Worm (Caenorhabditis elegans): ENCODE measurements around the gene K06H6.1.

K06H6.1 gene

DNA sequence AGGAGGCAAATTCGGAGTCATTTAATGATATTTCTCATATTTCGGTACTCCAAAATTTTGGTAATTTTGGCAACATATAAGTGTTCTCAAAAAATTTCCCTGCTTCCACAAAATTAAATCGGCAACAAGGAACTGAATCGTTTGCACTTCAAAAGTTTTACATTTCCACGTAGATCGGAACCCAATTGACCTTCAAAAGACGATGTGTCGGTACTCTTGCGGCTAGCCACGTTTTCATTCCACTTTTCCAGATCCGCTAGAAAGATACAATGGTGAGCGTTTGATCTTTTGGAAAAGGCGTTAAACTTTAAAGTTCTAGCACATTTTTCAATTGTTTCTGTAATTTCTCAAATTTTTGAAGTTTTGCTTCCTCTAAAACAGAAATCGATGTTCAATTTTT, 9.0 kb downstream of the K06H6.1 start:
- TF ChIP-seq F10E7.11 (tag; optimal IDR thresholded peaks at IDR 0.05) (no peak), Y53G8AR.9 (GFP tag; conservative IDR thresholded peaks at IDR 0.05) (no peak), tbx-9 (tag; optimal IDR thresholded peaks at IDR 0.05; ENCODE audit: borderline replicate concordance) (no peak), cebp-2 (GFP tag; IDR thresholded peaks at IDR 0.05) (no peak), lin-40 (tag; optimal IDR thresholded peaks at IDR 0.05) (no peak), zim-3 (tag; optimal IDR thresholded peaks at IDR 0.05) (no peak), F49E8.2 (tag; optimal IDR thresholded peaks at IDR 0.05; ENCODE audit: insufficient read depth) (no peak), egl-18 (GFP tag; IDR thresholded peaks at IDR 0.05) (no peak), K12H6.12 (tag; optimal IDR thresholded peaks at IDR 0.05) (no peak), madf-6 (GFP tag; IDR thresholded peaks at IDR 0.05) (no peak), zfh-2 (GFP tag; conservative IDR thresholded peaks at IDR 0.05) (no peak), mcd-1 (GFP tag; IDR thresholded peaks at IDR 0.05) (no peak), snpc-3.4 (tag; optimal IDR thresholded peaks at IDR 0.05) (no peak), B0019.2 (GFP tag; conservative IDR thresholded peaks at IDR 0.05) (no peak), C17E4.6 (GFP tag; IDR thresholded peaks at IDR 0.05) (no peak), lsl-1 (GFP tag; optimal IDR thresholded peaks at IDR 0.05) (no peak), nhr-179 (tag; optimal IDR thresholded peaks at IDR 0.05) (no peak), D2030.7 (GFP tag; IDR thresholded peaks at IDR 0.05) (no peak)

DNA sequence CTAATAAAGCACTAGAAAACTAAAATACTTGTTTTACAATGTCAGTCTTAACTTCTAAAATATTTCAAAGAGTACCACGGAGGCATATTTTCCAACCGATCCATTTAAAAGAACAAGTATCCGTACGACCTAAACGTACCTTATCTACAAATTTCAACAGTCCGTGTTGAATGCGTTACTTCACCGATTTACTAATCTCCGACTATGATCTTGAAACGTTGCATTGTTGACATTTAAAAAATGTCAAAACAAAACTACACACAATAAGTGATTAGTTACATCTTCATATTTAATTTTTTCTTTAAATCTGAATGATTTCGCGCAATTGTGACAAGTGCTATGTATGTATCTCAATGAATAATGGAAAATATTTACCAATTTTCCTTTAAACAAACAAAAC, 9.9 kb downstream of the K06H6.1 start:
- no peak for TF ChIP-seq madf-6 (GFP tag; IDR thresholded peaks at IDR 0.05)

DNA sequence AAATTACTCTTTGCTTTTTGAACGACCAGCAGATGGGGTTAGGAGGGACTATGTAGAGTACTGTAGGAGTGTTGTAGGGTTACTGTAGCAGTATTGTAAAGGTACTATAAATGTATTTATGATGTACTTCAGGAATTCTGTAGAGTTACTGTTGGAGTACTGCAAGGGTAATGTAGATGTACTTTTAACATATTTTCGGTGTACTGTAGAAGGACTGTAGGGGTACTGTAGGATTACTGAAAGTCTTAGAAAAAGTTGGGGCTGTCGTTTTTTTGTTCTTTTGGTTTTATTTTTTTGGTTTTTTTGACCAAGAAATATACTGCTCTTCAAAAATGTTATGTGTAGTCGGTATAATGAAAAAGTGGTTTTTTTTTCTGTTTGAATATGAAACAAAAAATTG, 10.7 kb downstream of the K06H6.1 start:
- no peak for TF ChIP-seq lsy-27 (tag; optimal IDR thresholded peaks at IDR 0.05; ENCODE audit: borderline replicate concordance, insufficient read depth)
- TF ChIP-seq nfya-2 (GFP tag; IDR thresholded peaks at IDR 0.05), result no peak
- no peak for TF ChIP-seq unc-130 (GFP tag; optimal IDR thresholded peaks at IDR 0.05)
- TF ChIP-seq pha-4 (tag; optimal IDR thresholded peaks at IDR 0.05), result no peak
- TF ChIP-seq nhr-80 (tag; optimal IDR thresholded peaks at IDR 0.05), result no peak
- TF ChIP-seq lin-40 (tag; optimal IDR thresholded peaks at IDR 0.05), result no peak
- TF ChIP-seq C17E4.6 (GFP tag; IDR thresholded peaks at IDR 0.05), result no peak
- no peak for TF ChIP-seq hlh-12 (tag; optimal IDR thresholded peaks at IDR 0.05)
- no peak for TF ChIP-seq hlh-26 (GFP tag; conservative IDR thresholded peaks at IDR 0.05)
- no peak for TF ChIP-seq snpc-4 (GFP tag; optimal IDR thresholded peaks at IDR 0.05)
- TF ChIP-seq snpc-4 (tag; optimal IDR thresholded peaks at IDR 0.05), result no peak
- no peak for TF ChIP-seq ceh-91 (GFP tag; IDR thresholded peaks at IDR 0.05)
- no peak for TF ChIP-seq ama-1 (optimal IDR thresholded peaks at IDR 0.05)
- no peak for TF ChIP-seq ama-1 (GFP tag; optimal IDR thresholded peaks at IDR 0.05)
- TF ChIP-seq F49E8.2 (tag; optimal IDR thresholded peaks at IDR 0.05; ENCODE audit: insufficient read depth), result no peak
- no peak for TF ChIP-seq xnd-1 (tag; optimal IDR thresholded peaks at IDR 0.05)
- TF ChIP-seq tbp1 (GFP tag; optimal IDR thresholded peaks at IDR 0.05), result no peak
- TF ChIP-seq tlf-1 (GFP tag; optimal IDR thresholded peaks at IDR 0.05), result no peak

DNA sequence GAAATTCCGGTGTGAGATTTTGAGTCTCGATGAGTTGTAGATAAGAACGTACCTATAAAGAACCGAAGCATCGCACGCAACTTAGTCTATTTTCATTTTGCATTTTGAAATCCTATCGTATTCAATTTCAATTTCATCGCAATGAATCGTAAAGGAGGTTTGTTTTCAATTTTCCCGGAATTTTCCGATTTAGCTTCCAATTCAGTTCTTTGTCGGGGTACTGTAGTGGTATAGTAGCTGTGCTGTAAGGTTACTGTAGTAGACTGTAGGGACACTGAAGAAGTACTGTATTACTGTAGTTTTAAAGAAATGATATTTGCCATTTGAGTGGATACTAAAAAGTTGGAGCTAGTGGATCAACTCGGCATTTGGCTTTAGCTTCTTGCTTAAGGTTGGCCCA, 11.9 kb downstream of the K06H6.1 start:
- TF ChIP-seq B0019.2 (GFP tag; conservative IDR thresholded peaks at IDR 0.05), result no peak
- TF ChIP-seq atf-7 (tag; optimal IDR thresholded peaks at IDR 0.05), result no peak
- TF ChIP-seq nhr-179 (tag; optimal IDR thresholded peaks at IDR 0.05), result no peak
- TF ChIP-seq hmg-1.2 (GFP tag; IDR thresholded peaks at IDR 0.05), result no peak
- no peak for TF ChIP-seq cebp-2 (GFP tag; IDR thresholded peaks at IDR 0.05)
- TF ChIP-seq aptf-3 (GFP tag; IDR thresholded peaks at IDR 0.05), result no peak
- no peak for TF ChIP-seq zfh-2 (GFP tag; conservative IDR thresholded peaks at IDR 0.05)
- TF ChIP-seq nhr-120 (GFP tag; IDR thresholded peaks at IDR 0.05), result no peak
- no peak for TF ChIP-seq dpl-1 (GFP tag; optimal IDR thresholded peaks at IDR 0.05)
- no peak for TF ChIP-seq pha-4 (tag; optimal IDR thresholded peaks at IDR 0.05)
- no peak for TF ChIP-seq hlh-26 (GFP tag; conservative IDR thresholded peaks at IDR 0.05)
- no peak for TF ChIP-seq ztf-28 (GFP tag; IDR thresholded peaks at IDR 0.05)
- TF ChIP-seq B0261.1 (tag; optimal IDR thresholded peaks at IDR 0.05), result no peak
- TF ChIP-seq F23B12.7 (tag; optimal IDR thresholded peaks at IDR 0.05; ENCODE audit: insufficient read depth), result no peak
- TF ChIP-seq sptf-2 (GFP tag; optimal IDR thresholded peaks at IDR 0.05), result no peak
- TF ChIP-seq aptf-2 (GFP tag; conservative IDR thresholded peaks at IDR 0.05), result no peak
- no peak for TF ChIP-seq mxl-1 (tag; optimal IDR thresholded peaks at IDR 0.05)

Measured in whole organism, young adult.